Fruit fly (Drosophila melanogaster): Measurements from ENCODE around the gene CG34015.

The CG34015 gene

DNA sequence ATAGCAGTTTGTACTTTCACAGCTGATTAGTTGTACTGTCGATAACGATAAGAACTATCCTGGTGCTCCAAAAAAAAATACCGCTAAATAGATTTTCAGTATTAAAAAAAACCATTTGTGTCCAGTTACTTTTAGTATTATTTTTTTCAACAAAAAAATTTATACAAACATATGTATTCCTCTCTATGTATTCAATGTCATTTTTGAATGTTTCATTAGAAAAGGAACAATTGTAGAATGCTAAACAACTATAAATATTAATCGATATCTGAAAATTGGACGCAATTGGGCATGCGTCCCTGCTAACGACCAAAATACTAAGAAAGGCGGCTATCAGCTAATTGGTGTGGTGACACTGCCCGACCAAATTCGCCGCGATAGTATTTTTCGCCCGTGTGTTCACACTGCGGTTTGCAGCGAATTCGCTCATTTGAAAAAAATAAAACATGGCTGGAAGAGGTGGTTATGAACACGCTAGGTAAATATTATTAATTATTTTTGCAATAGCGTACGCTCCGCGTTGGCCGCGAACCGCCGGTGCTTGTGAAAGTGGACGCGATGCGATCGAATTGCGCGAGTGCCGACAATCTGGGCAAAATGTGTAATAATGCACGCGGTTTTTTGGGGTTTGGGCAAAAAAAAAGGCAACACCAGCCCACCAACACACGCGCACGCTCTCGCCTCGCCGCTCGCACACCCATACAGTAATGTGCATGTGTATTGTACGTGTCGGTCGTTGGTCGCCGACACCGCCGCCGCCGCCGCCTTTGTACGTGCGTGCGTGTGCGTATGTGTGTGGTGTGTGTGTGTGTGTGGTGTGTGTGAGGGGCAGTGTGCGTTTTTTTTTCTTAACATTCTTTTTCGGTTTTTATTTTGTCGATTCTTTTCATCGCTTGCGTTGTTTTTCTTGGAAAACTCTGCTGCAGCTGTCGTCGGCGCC is at the start of gene CG34015, which contains the start of gene eIF4H1 (continued):
- TF ChIP-seq CG4707 (GFP tag; optimal IDR thresholded peaks at IDR 0.05) (no peak), sna (GFP tag; IDR thresholded peaks at IDR 0.05; ENCODE audit: partially characterized antibody) (0 out of 2 replicates have a peak, but pooled peaks have one; percentile 12), lola (GFP tag; optimal IDR thresholded peaks at IDR 0.05) (peak in 1 of 3 experiments; percentile 33), pita (GFP tag; optimal IDR thresholded peaks at IDR 0.05) (peak; percentile 26), Deaf1 (tag; optimal IDR thresholded peaks at IDR 0.05) (no peak), lab (GFP tag; optimal IDR thresholded peaks at IDR 0.05) (no peak), CG9932 (GFP tag; IDR thresholded peaks at IDR 0.05) (no peak), CG17612 (GFP tag; IDR thresholded peaks at IDR 0.05) (no peak), Doc2 (GFP tag; IDR thresholded peaks at IDR 0.05) (no peak), grau (tag; optimal IDR thresholded peaks at IDR 0.05) (no peak), NC2β (GFP tag; optimal IDR thresholded peaks at IDR 0.05) (peak; percentile 21), zfh1 (GFP tag; IDR thresholded peaks at IDR 0.05) (no peak), sd (tag; optimal IDR thresholded peaks at IDR 0.05) (peak; percentile 34), CG1602 (GFP tag; optimal IDR thresholded peaks at IDR 0.05) (no peak), CG8359 (GFP tag; optimal IDR thresholded peaks at IDR 0.05; ENCODE audit: borderline replicate concordance) (no peak), CG10959 (GFP tag; IDR thresholded peaks at IDR 0.05) (no peak), unpg (GFP tag; optimal IDR thresholded peaks at IDR 0.05) (no peak), CG11398 (GFP tag; optimal IDR thresholded peaks at IDR 0.05) (no peak), HHEX (GFP tag; optimal IDR thresholded peaks at IDR 0.05) (no peak), phol (tag; optimal IDR thresholded peaks at IDR 0.05) (peak; percentile 68), salm (tag; optimal IDR thresholded peaks at IDR 0.05) (no peak), shn (GFP tag; optimal IDR thresholded peaks at IDR 0.05) (no peak), ems (GFP tag; optimal IDR thresholded peaks at IDR 0.05) (no peak), CG4854 (GFP tag; optimal IDR thresholded peaks at IDR 0.05) (no peak), kay (GFP tag; optimal IDR thresholded peaks at IDR 0.05) (no peak), Ets97D (GFP tag; optimal IDR thresholded peaks at IDR 0.05) (peak; percentile 69), nau (GFP tag; optimal IDR thresholded peaks at IDR 0.05) (peak; percentile 4), abd-A (tag; optimal IDR thresholded peaks at IDR 0.05) (no peak), CG1647 (GFP tag; optimal IDR thresholded peaks at IDR 0.05) (no peak), Bgb (GFP tag; IDR thresholded peaks at IDR 0.05; ENCODE audit: partially characterized antibody) (peak; percentile 66), grn (GFP tag; optimal IDR thresholded peaks at IDR 0.05) (no peak), CG11093 (GFP tag; IDR thresholded peaks at IDR 0.05) (no peak), Dp (GFP tag; optimal IDR thresholded peaks at IDR 0.05) (peak; percentile 48), rib (GFP tag; IDR thresholded peaks at IDR 0.05) (no peak; the same call in 1 of the 2 replicates), CG10979 (tag; optimal IDR thresholded peaks at IDR 0.05) (no peak), Lim3 (GFP tag; IDR thresholded peaks at IDR 0.05) (no peak), run (tag; optimal IDR thresholded peaks at IDR 0.05) (no peak), CG12219 (GFP tag; optimal IDR thresholded peaks at IDR 0.05) (no peak), zen (tag; optimal IDR thresholded peaks at IDR 0.05) (peak; percentile 32), tna (GFP tag; IDR thresholded peaks at IDR 0.05; ENCODE audit: partially characterized antibody) (no peak), CG4730 (GFP tag; IDR thresholded peaks at IDR 0.05) (no peak), en (GFP tag; optimal IDR thresholded peaks at IDR 0.05) (no peak), CG15269 (tag; optimal IDR thresholded peaks at IDR 0.05) (no peak), Oaz (GFP tag; IDR thresholded peaks at IDR 0.05) (no peak), Rx (GFP tag; IDR thresholded peaks at IDR 0.05) (no peak), Atf6 (GFP tag; IDR thresholded peaks at IDR 0.05) (no peak), CG11695 (GFP tag; IDR thresholded peaks at IDR 0.05) (no peak), HmgD (GFP tag; optimal IDR thresholded peaks at IDR 0.05) (no peak), Fer2 (tag; optimal IDR thresholded peaks at IDR 0.05) (no peak)
